Fruit fly (Drosophila melanogaster): Measurements from ENCODE around the gene CG34159.

CG34159 gene

dm6 chr2L:10200847-10201246 is 3.3 kb downstream of the CG34159 start, which contains the start of the genes Ripalpha and RpL7 (continued):
- peak; percentile 99 for TF ChIP-seq CG6813 (GFP tag; optimal IDR thresholded peaks at IDR 0.05)
- TF ChIP-seq ham (GFP tag; IDR thresholded peaks at IDR 0.05) = peak; percentile 96
- TF ChIP-seq Antp (GFP tag; optimal IDR thresholded peaks at IDR 0.05) = peak; percentile 92
- TF ChIP-seq CG10274 (GFP tag; optimal IDR thresholded peaks at IDR 0.05) = peak; percentile 95
- TF ChIP-seq CG14014 (GFP tag; IDR thresholded peaks at IDR 0.05) = peak; percentile 96
- peak; percentile 88 to 99 for TF ChIP-seq Hr51 (GFP tag; optimal IDR thresholded peaks at IDR 0.05)
- TF ChIP-seq CG2202 (tag; optimal IDR thresholded peaks at IDR 0.05) = peak; percentile 95
- TF ChIP-seq pb (GFP tag; optimal IDR thresholded peaks at IDR 0.05) = peak; percentile 97
- TF ChIP-seq Xbp1 (GFP tag; optimal IDR thresholded peaks at IDR 0.05) = peak; percentile 98
- TF ChIP-seq salm (tag; optimal IDR thresholded peaks at IDR 0.05) = peak; percentile 92
- peak; percentile 96 for TF ChIP-seq grn (GFP tag; optimal IDR thresholded peaks at IDR 0.05)
- peak; percentile 83 for TF ChIP-seq row (GFP tag; IDR thresholded peaks at IDR 0.05)
- TF ChIP-seq CG18011 (GFP tag; optimal IDR thresholded peaks at IDR 0.05) = peak; percentile 92
- TF ChIP-seq CG1647 (GFP tag; optimal IDR thresholded peaks at IDR 0.05) = peak; percentile 98
- TF ChIP-seq ssp (GFP tag; IDR thresholded peaks at IDR 0.05) = peak; percentile 88
- TF ChIP-seq bab2 (GFP tag; optimal IDR thresholded peaks at IDR 0.05) = peak; percentile 97
- TF ChIP-seq CG5953 (GFP tag; IDR thresholded peaks at IDR 0.05) = peak; percentile 97
- TF ChIP-seq nau (GFP tag; optimal IDR thresholded peaks at IDR 0.05) = peak; percentile 99
- peak; percentile 88 for TF ChIP-seq vnd (GFP tag; IDR thresholded peaks at IDR 0.05; ENCODE audit: partially characterized antibody)
- TF ChIP-seq CG11560 (tag; IDR thresholded peaks at IDR 0.05) = peak; percentile 73; the same call in 2 of the 3 replicates
- TF ChIP-seq Eip74EF (GFP tag; optimal IDR thresholded peaks at IDR 0.05) = peak in 1 of 2 experiments; percentile 83
- peak; percentile 95 for TF ChIP-seq Dek (tag; optimal IDR thresholded peaks at IDR 0.05)
- TF ChIP-seq CHES-1-like (GFP tag; optimal IDR thresholded peaks at IDR 0.05) = peak; percentile 99
- TF ChIP-seq CG13296 (GFP tag; optimal IDR thresholded peaks at IDR 0.05) = peak; percentile 97
- TF ChIP-seq psq (GFP tag; optimal IDR thresholded peaks at IDR 0.05) = peak; percentile 94
- TF ChIP-seq H15 (GFP tag; IDR thresholded peaks at IDR 0.05) = peak; percentile 97
- TF ChIP-seq CG3281 (GFP tag; optimal IDR thresholded peaks at IDR 0.05) = peak; percentile 98
- TF ChIP-seq Bgb (GFP tag; IDR thresholded peaks at IDR 0.05; ENCODE audit: partially characterized antibody) = peak; percentile 98
- TF ChIP-seq CG4404 (GFP tag; IDR thresholded peaks at IDR 0.05) = peak; percentile 85
- TF ChIP-seq CG2129 (GFP tag; IDR thresholded peaks at IDR 0.05; ENCODE audit: partially characterized antibody) = peak; percentile 48
- TF ChIP-seq wdn (GFP tag; IDR thresholded peaks at IDR 0.05) = peak; percentile 97
- peak; percentile 97 for TF ChIP-seq ftz-f1 (GFP tag; optimal IDR thresholded peaks at IDR 0.05)
- peak; percentile 92 for TF ChIP-seq kay (GFP tag; optimal IDR thresholded peaks at IDR 0.05)
- peak; percentile 98 for TF ChIP-seq odd (GFP tag; optimal IDR thresholded peaks at IDR 0.05)
- TF ChIP-seq CG14965 (GFP tag; optimal IDR thresholded peaks at IDR 0.05; ENCODE audit: borderline replicate concordance) = peak; percentile 92
- peak; percentile 95 for TF ChIP-seq CG14050 (GFP tag; IDR thresholded peaks at IDR 0.05)
- peak; percentile 89 for TF ChIP-seq CG10147 (GFP tag; optimal IDR thresholded peaks at IDR 0.05)
- peak; percentile 99 for TF ChIP-seq CG2875 (GFP tag; optimal IDR thresholded peaks at IDR 0.05)
- TF ChIP-seq her (GFP tag; optimal IDR thresholded peaks at IDR 0.05) = peak; percentile 97
- peak; percentile 98 for TF ChIP-seq disco-r (GFP tag; optimal IDR thresholded peaks at IDR 0.05)
- peak; percentile 89 for TF ChIP-seq CG5180 (GFP tag; optimal IDR thresholded peaks at IDR 0.05)
- TF ChIP-seq tx (GFP tag; optimal IDR thresholded peaks at IDR 0.05) = peak; percentile 96
- peak; percentile 98 for TF ChIP-seq slp2 (GFP tag; optimal IDR thresholded peaks at IDR 0.05)
- TF ChIP-seq Mad (GFP tag; optimal IDR thresholded peaks at IDR 0.05) = peak; percentile 99
- TF ChIP-seq pfk (GFP tag; optimal IDR thresholded peaks at IDR 0.05) = peak; percentile 88
- TF ChIP-seq CG7928 (GFP tag; optimal IDR thresholded peaks at IDR 0.05) = peak; percentile 82
- TF ChIP-seq dm (GFP tag; optimal IDR thresholded peaks at IDR 0.05) = peak; percentile 100
- TF ChIP-seq Lpt (GFP tag; optimal IDR thresholded peaks at IDR 0.05) = no peak
- TF ChIP-seq CG31365 (tag; optimal IDR thresholded peaks at IDR 0.05) = peak; percentile 89
- peak; percentile 99 for TF ChIP-seq CG10543 (GFP tag; optimal IDR thresholded peaks at IDR 0.05)

All from whole organism, embryonic.